Worm (Caenorhabditis elegans) whole organism, L4 larva: ENCODE data around the gene B0432.7.
A peak's percentile ranks its signal among the peaks of the same experiment; 100 is the strongest.

Experiments
- D1046.2 ChIP-seq: fragments of 200-800 bp; sonication (Bioruptor generic); IDR thresholded peaks from 2 replicates; pipeline ENCODE4 v1.3.6; 2022; ENCODE audit warnings: missing genetic modification characterization, missing compliant biosample characterization
- F10B5.3 ChIP-seq: sonication (generic microtip); optimal IDR thresholded peaks from 2 replicates; lab custom pipeline; 2016; ENCODE audit warnings: mild to moderate bottlenecking, missing genetic modification characterization, missing compliant biosample characterization
- F37D6.2 ChIP-seq: sonication (generic microtip); optimal IDR thresholded peaks from 2 replicates; lab custom pipeline; 2016; ENCODE audit warnings: mild to moderate bottlenecking, missing genetic modification characterization, missing compliant biosample characterization
- T26A8.4 ChIP-seq: fragments of 200-800 bp; sonication (Bioruptor generic); IDR thresholded peaks from 2 replicates; pipeline ENCODE4 v1.3.6; 2022; ENCODE audit warnings: missing genetic modification characterization, missing compliant biosample characterization
- Y48G9A.11 ChIP-seq: fragments of 200-800 bp; sonication (Bioruptor generic); IDR thresholded peaks from 2 replicates; pipeline ENCODE4 v1.3.6; 2022; ENCODE audit warnings: missing genetic modification reagents, missing genetic modification characterization, missing compliant biosample characterization
- Y75B8A.6 ChIP-seq: fragments of 200-800 bp; sonication (Bioruptor generic); IDR thresholded peaks from 2 replicates; pipeline ENCODE4 v1.3.6; 2022; ENCODE audit warnings: missing genetic modification reagents, missing genetic modification characterization, missing compliant biosample characterization
- ama-1 ChIP-seq: fragments of 150-350 bp; optimal IDR thresholded peaks from 2 replicates; lab custom pipeline; 2014; ENCODE audit warnings: inconsistent platforms, mixed read lengths
- arid-1 ChIP-seq: fragments of 200-800 bp; sonication (Bioruptor generic); conservative IDR thresholded peaks from 2 replicates; pipeline ENCODE4 v1.3.6; 2022; ENCODE audit warnings: missing genetic modification reagents, missing genetic modification characterization, missing compliant biosample characterization
- ceh-20 ChIP-seq: fragments of 200-800 bp; sonication (Bioruptor generic); IDR thresholded peaks from 2 replicates; pipeline ENCODE4 v1.3.6; 2022; ENCODE audit warnings: missing genetic modification reagents, missing genetic modification characterization, missing compliant biosample characterization
- ceh-32 ChIP-seq: sonication (generic microtip); optimal IDR thresholded peaks from 2 replicates; lab custom pipeline; 2016; ENCODE audit warnings: mild to moderate bottlenecking, missing genetic modification characterization, missing compliant biosample characterization; ENCODE audit not compliant: poor library complexity
- ceh-62 ChIP-seq: sonication (generic microtip); optimal IDR thresholded peaks from 2 replicates; lab custom pipeline; 2017; ENCODE audit warnings: missing biosample characterization, missing genetic modification characterization
- ces-1 ChIP-seq: fragments of 150-350 bp; sonication (generic microtip); optimal IDR thresholded peaks from 4 replicates; lab custom pipeline; 2014; ENCODE audit warnings: missing biosample characterization, missing genetic modification reagents, missing genetic modification characterization
- cey-2 ChIP-seq: sonication (generic microtip); optimal IDR thresholded peaks from 3 replicates; lab custom pipeline; 2017; ENCODE audit warnings: missing genetic modification characterization, mild to moderate bottlenecking, missing compliant biosample characterization, antibody characterized with exemption, borderline replicate concordance; ENCODE audit not compliant: insufficient read depth
- daf-19 ChIP-seq: fragments of 200-800 bp; sonication (Bioruptor generic); conservative IDR thresholded peaks from 2 replicates; pipeline ENCODE4 v1.3.6; 2022; ENCODE audit warnings: missing genetic modification characterization, missing compliant biosample characterization
- daf-8 ChIP-seq: fragments of 200-800 bp; sonication (Bioruptor generic); IDR thresholded peaks from 2 replicates; pipeline ENCODE4 v1.3.6; 2022; ENCODE audit warnings: missing genetic modification characterization, missing compliant biosample characterization
- dmd-8 ChIP-seq: fragments of 200-800 bp; sonication (Bioruptor generic); IDR thresholded peaks from 2 replicates; pipeline ENCODE4 v1.3.6; 2022; ENCODE audit warnings: missing genetic modification characterization, missing compliant biosample characterization
- duxl-1 ChIP-seq: sonication (generic microtip); optimal IDR thresholded peaks from 2 replicates; lab custom pipeline; 2016; ENCODE audit warnings: mild to moderate bottlenecking, missing genetic modification characterization, moderate library complexity, missing compliant biosample characterization; ENCODE audit not compliant: poor library complexity
- fos-1 ChIP-seq: fragments of 150-350 bp; optimal IDR thresholded peaks from 2 replicates; lab custom pipeline; 2014; ENCODE audit warnings: missing biosample characterization, missing genetic modification characterization
- lin-1 ChIP-seq: fragments of 200-800 bp; sonication (Bioruptor generic); IDR thresholded peaks from 2 replicates; pipeline ENCODE4 v1.3.6; 2022; ENCODE audit warnings: missing genetic modification reagents, missing genetic modification characterization, missing compliant biosample characterization
- lin-13 ChIP-seq: fragments of 150-350 bp; optimal IDR thresholded peaks from 2 replicates; lab custom pipeline; 2014; ENCODE audit warnings: missing biosample characterization, missing genetic modification reagents, missing genetic modification characterization
- lin-29 ChIP-seq: fragments of 200-800 bp; sonication (Bioruptor generic); IDR thresholded peaks from 2 replicates; pipeline ENCODE4 v1.3.6; 2022; ENCODE audit warnings: missing genetic modification reagents, missing genetic modification characterization, missing compliant biosample characterization
- lir-3 ChIP-seq: sonication (generic microtip); optimal IDR thresholded peaks from 2 replicates; lab custom pipeline; 2016; ENCODE audit warnings: mild to moderate bottlenecking, missing genetic modification characterization, missing compliant biosample characterization
- lsy-2 ChIP-seq, 2 experiments: fragments of 150-350 bp in 1 of 2; sonication (generic microtip) in 1 of 2; optimal IDR thresholded peaks; 2 replicates each; lab custom pipeline; 2014 to 2017; ENCODE audit warnings: missing biosample characterization in 2 of 2, missing genetic modification characterization in 2 of 2
- madf-5 ChIP-seq, 2 experiments: fragments of 200-800 bp; sonication (Bioruptor generic); IDR thresholded peaks; 2 replicates each; pipeline ENCODE4 v1.3.6; 2022; ENCODE audit warnings: missing compliant biosample characterization in 2 of 2, missing genetic modification characterization in 2 of 2
- mdt-29 ChIP-seq: fragments of 200-800 bp; sonication (Bioruptor generic); IDR thresholded peaks from 2 replicates; pipeline ENCODE4 v1.3.6; 2022; ENCODE audit warnings: missing genetic modification reagents, missing genetic modification characterization, missing compliant biosample characterization
- nhr-102 ChIP-seq: sonication (generic microtip); optimal IDR thresholded peaks from 2 replicates; lab custom pipeline; 2016; ENCODE audit warnings: mild to moderate bottlenecking, missing genetic modification characterization, moderate library complexity, missing compliant biosample characterization
- nhr-237 ChIP-seq: sonication (generic microtip); optimal IDR thresholded peaks from 2 replicates; lab custom pipeline; 2017; ENCODE audit warnings: missing biosample characterization, missing genetic modification characterization
- nhr-25 ChIP-seq: sonication (generic microtip); optimal IDR thresholded peaks from 2 replicates; lab custom pipeline; 2017; ENCODE audit warnings: missing genetic modification characterization, mild to moderate bottlenecking, missing compliant biosample characterization, antibody characterized with exemption, moderate library complexity, borderline replicate concordance; ENCODE audit not compliant: insufficient read depth
- nhr-42 ChIP-seq: fragments of 200-800 bp; sonication (Bioruptor generic); IDR thresholded peaks from 2 replicates; pipeline ENCODE4 v1.3.6; 2022; ENCODE audit warnings: missing genetic modification characterization, missing compliant biosample characterization
- nhr-48 ChIP-seq: sonication (generic microtip); optimal IDR thresholded peaks from 2 replicates; lab custom pipeline; 2016; ENCODE audit warnings: mild to moderate bottlenecking, missing genetic modification characterization, missing compliant biosample characterization
- nhr-6 ChIP-seq: fragments of 150-350 bp; optimal IDR thresholded peaks from 2 replicates; lab custom pipeline; 2014; ENCODE audit warnings: missing biosample characterization, missing genetic modification characterization
- pha-4 ChIP-seq, 2 experiments: fragments of 150-350 bp in 1 of 2; fragments of 200-800 bp in 1 of 2; sonication (Bioruptor generic) in 1 of 2; IDR thresholded peaks in 1 of 2; optimal IDR thresholded peaks in 1 of 2; 2 replicates each; pipeline versions ENCODE4 v1.3.6 to Lab custom; 2014 to 2022; ENCODE audit warnings: missing genetic modification characterization in 2 of 2, missing genetic modification reagents in 2 of 2, missing biosample characterization in 1 of 2, missing compliant biosample characterization in 1 of 2
- sdz-12 ChIP-seq: fragments of 200-800 bp; sonication (Bioruptor generic); optimal IDR thresholded peaks from 2 replicates; lab custom pipeline; 2018; ENCODE audit warnings: mild to moderate bottlenecking, missing genetic modification characterization, missing compliant biosample characterization
- snpc-1.2 ChIP-seq: fragments of 200-800 bp; sonication (Bioruptor generic); IDR thresholded peaks from 2 replicates; pipeline ENCODE4 v1.3.6; 2022; ENCODE audit warnings: missing genetic modification reagents, missing genetic modification characterization, missing compliant biosample characterization
- spr-1 ChIP-seq: sonication (generic microtip); optimal IDR thresholded peaks from 2 replicates; lab custom pipeline; 2016; ENCODE audit warnings: mild to moderate bottlenecking, missing genetic modification characterization, missing compliant biosample characterization

Gene B0432.7

ce11 chrII:294606-295005 is 20.8 kb upstream of the B0432.7 start, which contains the start of gene B0432.11:
Gene B0432.11 (minus strand): TSS chrII:294706.
- TF ChIP-seq ceh-62 (tag; lab: Kevin White, UChicago) (no peak), duxl-1 (tag; lab: Kevin White, UChicago) (no peak), dmd-8 (GFP tag; lab: Robert Waterston, UW) (no peak), madf-5 (GFP tag; IDR thresholded peaks at IDR 0.05; lab: Robert Waterston, UW) (no peak), snpc-1.2 (GFP tag; lab: Robert Waterston, UW) (no peak), lin-1 (GFP tag; lab: Robert Waterston, UW) (no peak), mdt-29 (GFP tag; lab: Robert Waterston, UW) (no peak), cey-2 (no peak), lin-13 (GFP tag; lab: Kevin White, UChicago) (no peak), Y48G9A.11 (GFP tag; lab: Robert Waterston, UW) (no peak), pha-4 (GFP tag; IDR thresholded peaks at IDR 0.05; lab: Robert Waterston, UW) (no peak), pha-4 (tag; optimal IDR thresholded peaks at IDR 0.05; lab: Kevin White, UChicago) (no peak), lsy-2 (tag; optimal IDR thresholded peaks at IDR 0.05; lab: Kevin White, UChicago) (no peak), fos-1 (no peak), nhr-102 (no peak), nhr-42 (GFP tag; lab: Robert Waterston, UW) (no peak)

- TF ChIP-seq Y48G9A.11 (GFP tag; lab: Robert Waterston, UW) = no peak
These were observed 16.5 kb upstream of the B0432.7 start, which contains the start of gene djr-1.1 for ce11 chrII:290282-290681. Gene djr-1.1 (plus strand): TSS chrII:290582.

ce11 chrII:288705-289205 is 15.0 kb upstream of the B0432.7 start, which contains the start of gene mrpl-41:
Gene mrpl-41 (plus strand): TSS chrII:288939.
- TF ChIP-seq spr-1 (no peak), sdz-12 (GFP tag; lab: Kevin White, UChicago) (peak; percentile 23), snpc-1.2 (GFP tag; lab: Robert Waterston, UW) (0 out of 2 replicates have a peak, but pooled peaks have one; percentile 14), T26A8.4 (peak; percentile 46; the same call in 1 of the 2 replicates), nhr-42 (GFP tag; lab: Robert Waterston, UW) (peak; percentile 61; the same call in 1 of the 2 replicates)

- no peak for TF ChIP-seq ceh-32 (tag; lab: Kevin White, UChicago)
- no peak for TF ChIP-seq daf-8
- TF ChIP-seq daf-19 (GFP tag; lab: Robert Waterston, UW) = no peak
- TF ChIP-seq spr-1 = no peak
- TF ChIP-seq ces-1 = no peak
- no peak for TF ChIP-seq Y75B8A.6
- TF ChIP-seq lsy-2 (tag; optimal IDR thresholded peaks at IDR 0.05; lab: Kevin White, UChicago) = no peak
- no peak for TF ChIP-seq F37D6.2
- TF ChIP-seq F10B5.3 (tag; lab: Kevin White, UChicago) = no peak
- no peak for TF ChIP-seq arid-1 (GFP tag; lab: Robert Waterston, UW)
- TF ChIP-seq lir-3 = no peak
- no peak for TF ChIP-seq nhr-237 (tag; lab: Kevin White, UChicago)
- no peak for TF ChIP-seq nhr-48
- TF ChIP-seq D1046.2 (GFP tag; lab: Robert Waterston, UW) = no peak
- no peak for TF ChIP-seq ceh-20
- TF ChIP-seq ama-1 (lab: Kevin White, UChicago) = no peak
- no peak for TF ChIP-seq nhr-6 (tag; lab: Kevin White, UChicago)
- no peak for TF ChIP-seq lin-29 (GFP tag; lab: Robert Waterston, UW)
- no peak for TF ChIP-seq fos-1
- TF ChIP-seq nhr-25 = no peak
- TF ChIP-seq, all 104 proteins: peak for 0
These were observed 12.7 kb upstream of the B0432.7 start, which contains the start of gene misc-1 for ce11 chrII:286551-286724. Gene misc-1 (plus strand): TSS chrII:286625.
